Fruit fly (Drosophila melanogaster) whole organism, pupa: ENCODE data around the gene Mst89B.

Experiments
- CG10348 ChIP-seq: fragments of 200-800 bp; sonication (Bioruptor generic); IDR thresholded peaks from 2 replicates; pipeline ENCODE4 v1.3.6; 2022; ENCODE audit warnings: missing biosample characterization, missing genetic modification characterization
- CG12605 ChIP-seq: fragments of 200-800 bp; sonication (Bioruptor generic); IDR thresholded peaks from 2 replicates; pipeline ENCODE4 v1.3.6; 2022; ENCODE audit warnings: missing biosample characterization, missing genetic modification characterization
- CG13204 ChIP-seq: fragments of 200-800 bp; sonication (Bioruptor generic); optimal IDR thresholded peaks from 2 replicates; lab custom pipeline; 2018; ENCODE audit warnings: missing biosample characterization, mild to moderate bottlenecking, missing genetic modification characterization, moderate library complexity
- CG14655 ChIP-seq: fragments of 200-800 bp; sonication (Bioruptor generic); optimal IDR thresholded peaks from 3 replicates; lab custom pipeline; 2017; ENCODE audit warnings: mild to moderate bottlenecking, missing biosample characterization, missing genetic modification reagents, missing genetic modification characterization
- CG15710 ChIP-seq: fragments of 200-800 bp; sonication (Bioruptor generic); optimal IDR thresholded peaks from 2 replicates; lab custom pipeline; 2018; ENCODE audit warnings: missing biosample characterization, mild to moderate bottlenecking, missing genetic modification characterization, moderate library complexity
- CG17806 ChIP-seq: fragments of 200-800 bp; sonication (Bioruptor generic); optimal IDR thresholded peaks from 2 replicates; lab custom pipeline; 2018; ENCODE audit warnings: missing biosample characterization, mild to moderate bottlenecking, missing genetic modification characterization, moderate library complexity
- CG32121 ChIP-seq: fragments of 200-800 bp; sonication (Bioruptor generic); IDR thresholded peaks from 2 replicates; pipeline ENCODE4 v1.3.6; 2022; ENCODE audit warnings: missing biosample characterization, missing genetic modification characterization
- CG34367 ChIP-seq: fragments of 200-800 bp; sonication (Bioruptor generic); optimal IDR thresholded peaks from 2 replicates; lab custom pipeline; 2018; ENCODE audit warnings: missing biosample characterization, mild to moderate bottlenecking, missing genetic modification characterization
- CG4496 ChIP-seq: fragments of 200-800 bp; sonication (Bioruptor generic); IDR thresholded peaks from 3 replicates; pipeline ENCODE4 v1.3.6; 2022; ENCODE audit warnings: missing biosample characterization, missing genetic modification characterization
- CG8159 ChIP-seq: fragments of 200-800 bp; sonication (Bioruptor generic); optimal IDR thresholded peaks from 3 replicates; lab custom pipeline; 2018; ENCODE audit warnings: missing biosample characterization, mild to moderate bottlenecking, missing genetic modification characterization, moderate library complexity
- CG8301 ChIP-seq: fragments of 200-800 bp; sonication (Bioruptor generic); optimal IDR thresholded peaks from 2 replicates; lab custom pipeline; 2018; ENCODE audit warnings: missing biosample characterization, mild to moderate bottlenecking, missing genetic modification characterization
- CG9948 ChIP-seq: fragments of 200-800 bp; sonication (Bioruptor generic); optimal IDR thresholded peaks from 2 replicates; lab custom pipeline; 2018; ENCODE audit warnings: missing biosample characterization, mild to moderate bottlenecking, missing genetic modification characterization, moderate library complexity
- D1 ChIP-seq: fragments of 200-800 bp; sonication (Bioruptor generic); optimal IDR thresholded peaks from 2 replicates; lab custom pipeline; 2018; ENCODE audit warnings: missing biosample characterization, mild to moderate bottlenecking, missing genetic modification characterization, moderate library complexity
- EcR ChIP-seq: fragments of 200-800 bp; sonication (Bioruptor generic); optimal IDR thresholded peaks from 3 replicates; lab custom pipeline; 2019; ENCODE audit warnings: missing biosample characterization, missing genetic modification characterization, mild to moderate bottlenecking, moderate library complexity, missing genetic modification reagents
- Ets98B ChIP-seq: fragments of 200-800 bp; sonication (Bioruptor generic); IDR thresholded peaks from 2 replicates; pipeline ENCODE4 v1.3.6; 2022; ENCODE audit warnings: missing biosample characterization, missing genetic modification characterization
- Pif1A ChIP-seq: fragments of 200-800 bp; sonication (Bioruptor generic); optimal IDR thresholded peaks from 3 replicates; lab custom pipeline; 2016; ENCODE audit warnings: missing biosample characterization, missing genetic modification characterization
- Pif1B ChIP-seq: fragments of 200-800 bp; sonication (Bioruptor generic); optimal IDR thresholded peaks from 3 replicates; lab custom pipeline; 2016; ENCODE audit warnings: missing biosample characterization, missing genetic modification characterization
- Snoo ChIP-seq: fragments of 200-800 bp; sonication (Bioruptor generic); optimal IDR thresholded peaks from 3 replicates; lab custom pipeline; 2017; ENCODE audit warnings: missing biosample characterization, mild to moderate bottlenecking, missing genetic modification characterization, inconsistent platforms
- fd96Ca ChIP-seq: fragments of 200-800 bp; sonication (Bioruptor generic); IDR thresholded peaks from 3 replicates; pipeline ENCODE4 v1.3.6; 2022; ENCODE audit warnings: missing biosample characterization, missing genetic modification characterization
- gl ChIP-seq: fragments of 200-800 bp; sonication (Bioruptor generic); optimal IDR thresholded peaks from 2 replicates; lab custom pipeline; 2018; ENCODE audit warnings: missing biosample characterization, mild to moderate bottlenecking, missing genetic modification characterization
- rn ChIP-seq: fragments of 200-800 bp; sonication (Bioruptor generic); IDR thresholded peaks from 2 replicates; pipeline ENCODE4 v1.3.6; 2022; ENCODE audit warnings: missing biosample characterization, missing genetic modification characterization

The Mst89B gene

dm6 chr3R:16236713-16237641, 29.8 kb upstream of the Mst89B start:
- peak; percentile 97 for TF ChIP-seq CG14655 (GFP tag; lab: Kevin White, UChicago)
- no peak for TF ChIP-seq CG12605 (GFP tag; lab: Robert Waterston, UW)
- peak; percentile 97 for TF ChIP-seq Pif1B (GFP tag; lab: Kevin White, UChicago)
- TF ChIP-seq CG13204 (GFP tag; lab: Kevin White, UChicago) = peak; percentile 81
- no peak for TF ChIP-seq Ets98B (GFP tag; lab: Robert Waterston, UW)
- no peak for TF ChIP-seq fd96Ca (GFP tag; lab: Robert Waterston, UW)
- TF ChIP-seq CG8301 (tag; lab: Kevin White, UChicago) = peak; percentile 96
- no peak for TF ChIP-seq rn
- TF ChIP-seq CG4496 (GFP tag; lab: Robert Waterston, UW) = no peak
- peak; percentile 98 for TF ChIP-seq CG9948 (tag; lab: Kevin White, UChicago)
- TF ChIP-seq CG17806 (tag; lab: Kevin White, UChicago) = peak; percentile 98
- TF ChIP-seq CG10348 = no peak
- peak; percentile 98 for TF ChIP-seq CG15710 (tag; lab: Kevin White, UChicago)
- TF ChIP-seq gl (tag; lab: Kevin White, UChicago) = peak; percentile 88
- TF ChIP-seq CG8159 = peak; percentile 99
- peak; percentile 96 for TF ChIP-seq CG34367
- peak; percentile 97 for TF ChIP-seq Snoo (tag; lab: Kevin White, UChicago)
- peak; percentile 97 for TF ChIP-seq D1 (tag; lab: Kevin White, UChicago)
- TF ChIP-seq EcR (GFP tag; lab: Kevin White, UChicago) = peak; percentile 75
- peak; percentile 92 for TF ChIP-seq Pif1A
- TF ChIP-seq CG32121 (GFP tag; lab: Robert Waterston, UW) = no peak

- TF ChIP-seq CG8301 (tag; lab: Kevin White, UChicago) = peak; percentile 26
- no peak for TF ChIP-seq rn
- TF ChIP-seq CG14655 (GFP tag; lab: Kevin White, UChicago) = peak; percentile 64
- TF ChIP-seq CG12605 (GFP tag; lab: Robert Waterston, UW) = no peak
- no peak for TF ChIP-seq CG10348
- no peak for TF ChIP-seq CG13204 (GFP tag; lab: Kevin White, UChicago)
- TF ChIP-seq fd96Ca (GFP tag; lab: Robert Waterston, UW) = no peak
- no peak for TF ChIP-seq Ets98B (GFP tag; lab: Robert Waterston, UW)
- peak; percentile 2 for TF ChIP-seq D1 (tag; lab: Kevin White, UChicago)
- TF ChIP-seq CG15710 (tag; lab: Kevin White, UChicago) = peak; percentile 50
- TF ChIP-seq CG9948 (tag; lab: Kevin White, UChicago) = peak; percentile 47
- peak; percentile 35 for TF ChIP-seq CG17806 (tag; lab: Kevin White, UChicago)
- TF ChIP-seq EcR (GFP tag; lab: Kevin White, UChicago) = peak; percentile 91
- no peak for TF ChIP-seq gl (tag; lab: Kevin White, UChicago)
- peak; percentile 25 for TF ChIP-seq CG34367
- peak; percentile 17 for TF ChIP-seq Snoo (tag; lab: Kevin White, UChicago)
- TF ChIP-seq CG32121 (GFP tag; lab: Robert Waterston, UW) = no peak
- TF ChIP-seq CG8159 = peak; percentile 68
- TF ChIP-seq Pif1A = no peak
- no peak for TF ChIP-seq CG4496 (GFP tag; lab: Robert Waterston, UW)
- no peak for TF ChIP-seq Pif1B (GFP tag; lab: Kevin White, UChicago)
- TF ChIP-seq, all 21 proteins: peak for 10
Measured at dm6 chr3R:16238016-16238710, 28.6 kb upstream of the Mst89B start.

dm6 chr3R:16239304-16239703, 27.5 kb upstream of the Mst89B start:
- peak; percentile 57 for TF ChIP-seq CG13204 (GFP tag; lab: Kevin White, UChicago)
- TF ChIP-seq CG8301 (tag; lab: Kevin White, UChicago) = no peak

dm6 chr3R:16240478-16241101, 26.2 kb upstream of the Mst89B start:
- no peak for TF ChIP-seq fd96Ca (GFP tag; lab: Robert Waterston, UW)
- no peak for TF ChIP-seq CG12605 (GFP tag; lab: Robert Waterston, UW)
- TF ChIP-seq gl (tag; lab: Kevin White, UChicago) = peak; percentile 42
- TF ChIP-seq CG14655 (GFP tag; lab: Kevin White, UChicago) = peak; percentile 1
- TF ChIP-seq D1 (tag; lab: Kevin White, UChicago) = no peak
- peak; percentile 32 for TF ChIP-seq Snoo (tag; lab: Kevin White, UChicago)
- no peak for TF ChIP-seq CG17806 (tag; lab: Kevin White, UChicago)
- TF ChIP-seq CG8159 = peak; percentile 28
- no peak for TF ChIP-seq CG4496 (GFP tag; lab: Robert Waterston, UW)
- no peak for TF ChIP-seq CG13204 (GFP tag; lab: Kevin White, UChicago)
- TF ChIP-seq EcR (GFP tag; lab: Kevin White, UChicago) = no peak
- no peak for TF ChIP-seq CG32121 (GFP tag; lab: Robert Waterston, UW)
- TF ChIP-seq Ets98B (GFP tag; lab: Robert Waterston, UW) = no peak
- no peak for TF ChIP-seq CG34367
- no peak for TF ChIP-seq CG8301 (tag; lab: Kevin White, UChicago)
- TF ChIP-seq, all 21 proteins: peak for 4
